Worm (Caenorhabditis elegans) whole organism, mixed stage, embryonic: ENCODE measurements around the gene srbc-27.

ENCODE experiments used
- elt-1 ChIP-seq: sonication (generic microtip); optimal IDR thresholded peaks from 2 replicates; lab custom pipeline; 2017; ENCODE audit warnings: missing genetic modification characterization, mild to moderate bottlenecking, missing compliant biosample characterization, antibody characterized with exemption, moderate library complexity, borderline replicate concordance; ENCODE audit not compliant: insufficient read depth
- mep-1 ChIP-seq: fragments of 150-350 bp; optimal IDR thresholded peaks from 2 replicates; lab custom pipeline; 2017; ENCODE audit warnings: missing biosample characterization, missing genetic modification reagents, missing genetic modification characterization, inconsistent platforms
- mls-2 ChIP-seq: sonication (generic microtip); optimal IDR thresholded peaks from 2 replicates; lab custom pipeline; 2016; ENCODE audit warnings: mild to moderate bottlenecking, missing genetic modification characterization, moderate library complexity, missing compliant biosample characterization
- nhr-237 ChIP-seq: fragments of 150-350 bp; optimal IDR thresholded peaks from 2 replicates; lab custom pipeline; 2014; ENCODE audit warnings: missing biosample characterization, missing genetic modification characterization
- snpc-4 ChIP-seq: fragments of 150-350 bp; optimal IDR thresholded peaks from 2 replicates; lab custom pipeline; 2014; ENCODE audit warnings: missing biosample characterization, missing genetic modification characterization
- zip-8 ChIP-seq: fragments of 150-350 bp; optimal IDR thresholded peaks from 2 replicates; lab custom pipeline; 2014; ENCODE audit warnings: missing biosample characterization, missing genetic modification characterization

DNA sequence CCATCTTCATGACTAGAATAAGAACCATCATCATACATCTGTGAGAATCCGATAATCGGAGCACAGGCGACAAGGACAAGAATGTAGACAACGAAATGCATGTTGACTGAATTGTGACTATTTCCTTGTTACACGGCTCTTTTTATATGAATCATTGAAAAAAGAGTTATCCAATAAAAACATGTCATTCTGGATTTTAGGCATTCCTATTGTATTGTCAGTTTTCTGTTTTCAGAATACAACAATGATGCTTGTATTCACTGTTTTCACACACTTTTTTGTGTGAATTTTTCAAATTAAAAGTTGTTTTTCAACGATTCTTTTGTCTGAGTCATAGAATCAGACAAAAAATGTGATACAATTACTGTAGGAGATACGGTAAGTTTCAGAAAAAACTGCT, 5.5 kb downstream of the srbc-27 start, which contains the start of gene F20E11.18:
- TF ChIP-seq nhr-237 (tag; lab: Kevin White, UChicago) = no peak
- no peak for TF ChIP-seq mep-1 (tag; lab: Kevin White, UChicago)
- no peak for TF ChIP-seq zip-8 (tag; lab: Kevin White, UChicago)
- TF ChIP-seq snpc-4 (tag; lab: Kevin White, UChicago) = no peak
- no peak for TF ChIP-seq elt-1 (tag; lab: Kevin White, UChicago)
- no peak for TF ChIP-seq mls-2 (tag; lab: Kevin White, UChicago)
